Worm (Caenorhabditis elegans) whole organism, L4 larva: ENCODE measurements around the gene octr-1.

Experiments
- F10B5.3 ChIP-seq: sonication (generic microtip); optimal IDR thresholded peaks from 2 replicates; lab custom pipeline; 2016; ENCODE audit warnings: mild to moderate bottlenecking, missing genetic modification characterization, missing compliant biosample characterization
- F26F4.8 ChIP-seq: fragments of 200-800 bp; sonication (Bioruptor generic); conservative IDR thresholded peaks from 2 replicates; pipeline ENCODE4 v1.3.6; 2022; ENCODE audit warnings: missing genetic modification characterization, missing compliant biosample characterization
- F37D6.2 ChIP-seq: sonication (generic microtip); optimal IDR thresholded peaks from 2 replicates; lab custom pipeline; 2016; ENCODE audit warnings: mild to moderate bottlenecking, missing genetic modification characterization, missing compliant biosample characterization
- F44E2.7 ChIP-seq: fragments of 200-800 bp; sonication (Bioruptor generic); IDR thresholded peaks from 2 replicates; pipeline ENCODE4 v2.1.2; 2022; ENCODE audit warnings: missing genetic modification characterization, missing compliant biosample characterization
- F49E8.2 ChIP-seq: sonication (generic microtip); optimal IDR thresholded peaks from 2 replicates; lab custom pipeline; 2016; ENCODE audit warnings: missing compliant biosample characterization, mild to moderate bottlenecking, missing genetic modification characterization, borderline replicate concordance
- R02D3.7 ChIP-seq: fragments of 150-350 bp; sonication (generic microtip); optimal IDR thresholded peaks from 3 replicates; lab custom pipeline; 2014; ENCODE audit warnings: missing biosample characterization, missing genetic modification characterization
- T26A8.4 ChIP-seq: fragments of 200-800 bp; sonication (Bioruptor generic); IDR thresholded peaks from 2 replicates; pipeline ENCODE4 v1.3.6; 2022; ENCODE audit warnings: missing genetic modification characterization, missing compliant biosample characterization
- Y105C5A.15 ChIP-seq: fragments of 200-800 bp; sonication (Bioruptor generic); IDR thresholded peaks from 2 replicates; pipeline ENCODE4 v1.3.6; 2022; ENCODE audit warnings: missing genetic modification characterization, missing compliant biosample characterization
- Y5F2A.4 ChIP-seq: fragments of 200-800 bp; sonication (Bioruptor generic); optimal IDR thresholded peaks from 2 replicates; lab custom pipeline; 2018; ENCODE audit warnings: mild to moderate bottlenecking, missing genetic modification characterization, missing compliant biosample characterization
- ZK337.2 ChIP-seq: fragments of 200-800 bp; sonication (Bioruptor generic); IDR thresholded peaks from 2 replicates; pipeline ENCODE4 v1.3.6; 2022; ENCODE audit warnings: missing genetic modification reagents, missing genetic modification characterization, missing compliant biosample characterization
- ZK546.5 ChIP-seq, 2 experiments: sonication (generic microtip); optimal IDR thresholded peaks; 2 replicates each; lab custom pipeline; 2017; ENCODE audit warnings: missing biosample characterization in 2 of 2, missing genetic modification characterization in 2 of 2
- aly-2 ChIP-seq: sonication (generic microtip); optimal IDR thresholded peaks from 2 replicates; lab custom pipeline; 2018; ENCODE audit warnings: missing biosample characterization, missing genetic modification characterization
- ama-1 ChIP-seq: fragments of 150-350 bp; optimal IDR thresholded peaks from 2 replicates; lab custom pipeline; 2014; ENCODE audit warnings: inconsistent platforms, mixed read lengths
- arid-1 ChIP-seq: fragments of 200-800 bp; sonication (Bioruptor generic); conservative IDR thresholded peaks from 2 replicates; pipeline ENCODE4 v1.3.6; 2022; ENCODE audit warnings: missing genetic modification reagents, missing genetic modification characterization, missing compliant biosample characterization
- attf-4 ChIP-seq: sonication (generic microtip); optimal IDR thresholded peaks from 3 replicates; lab custom pipeline; 2017; ENCODE audit warnings: missing biosample characterization, missing genetic modification characterization
- ceh-62 ChIP-seq: sonication (generic microtip); optimal IDR thresholded peaks from 2 replicates; lab custom pipeline; 2017; ENCODE audit warnings: missing biosample characterization, missing genetic modification characterization
- ctbp-1 ChIP-seq: fragments of 200-800 bp; sonication (Bioruptor generic); IDR thresholded peaks from 2 replicates; pipeline ENCODE4 v1.3.6; 2022; ENCODE audit warnings: missing genetic modification reagents, missing genetic modification characterization, missing compliant biosample characterization
- daf-12 ChIP-seq: fragments of 150-350 bp; optimal IDR thresholded peaks from 2 replicates; lab custom pipeline; 2014; ENCODE audit warnings: missing biosample characterization, missing genetic modification reagents, missing genetic modification characterization
- daf-16 ChIP-seq, 3 experiments: sonication (generic microtip); optimal IDR thresholded peaks; 2 replicates each; lab custom pipeline; 2016 to 2017; ENCODE audit warnings: missing genetic modification characterization in 3 of 3, missing genetic modification reagents in 3 of 3, mild to moderate bottlenecking in 2 of 3, missing compliant biosample characterization in 2 of 3, missing biosample characterization in 1 of 3, moderate library complexity in 1 of 3
- daf-19 ChIP-seq: fragments of 200-800 bp; sonication (Bioruptor generic); conservative IDR thresholded peaks from 2 replicates; pipeline ENCODE4 v1.3.6; 2022; ENCODE audit warnings: missing genetic modification characterization, missing compliant biosample characterization
- daf-8 ChIP-seq: fragments of 200-800 bp; sonication (Bioruptor generic); IDR thresholded peaks from 2 replicates; pipeline ENCODE4 v1.3.6; 2022; ENCODE audit warnings: missing genetic modification characterization, missing compliant biosample characterization
- dmd-6 ChIP-seq: fragments of 200-800 bp; sonication (Bioruptor generic); IDR thresholded peaks from 2 replicates; pipeline ENCODE4 v1.3.6; 2022; ENCODE audit warnings: missing genetic modification reagents, missing genetic modification characterization, missing compliant biosample characterization
- egl-27 ChIP-seq: sonication (generic microtip); optimal IDR thresholded peaks from 3 replicates; lab custom pipeline; 2017; ENCODE audit warnings: missing biosample characterization, missing genetic modification reagents, missing genetic modification characterization
- egl-43 ChIP-seq: fragments of 200-800 bp; sonication (Bioruptor generic); IDR thresholded peaks from 2 replicates; pipeline ENCODE4 v1.3.6; 2022; ENCODE audit warnings: missing genetic modification reagents, missing genetic modification characterization, missing compliant biosample characterization
- fos-1 ChIP-seq: fragments of 150-350 bp; optimal IDR thresholded peaks from 2 replicates; lab custom pipeline; 2014; ENCODE audit warnings: missing biosample characterization, missing genetic modification characterization
- hif-1 ChIP-seq, 2 experiments: sonication (generic microtip); optimal IDR thresholded peaks; 2 replicates each; lab custom pipeline; 2016 to 2017; ENCODE audit warnings: missing compliant biosample characterization in 2 of 2, missing genetic modification characterization in 2 of 2, missing genetic modification reagents in 2 of 2, missing genotype in 2 of 2, mild to moderate bottlenecking in 1 of 2
- hlh-30 ChIP-seq: sonication (generic microtip); optimal IDR thresholded peaks from 2 replicates; lab custom pipeline; 2017; ENCODE audit warnings: antibody characterized with exemption, mild to moderate bottlenecking, missing genetic modification characterization, missing compliant biosample characterization; ENCODE audit not compliant: insufficient read depth
- lim-7 ChIP-seq: fragments of 200-800 bp; sonication (Bioruptor generic); IDR thresholded peaks from 2 replicates; pipeline ENCODE4 v1.3.6; 2022; ENCODE audit warnings: missing genetic modification characterization, missing compliant biosample characterization
- lin-1 ChIP-seq: fragments of 200-800 bp; sonication (Bioruptor generic); IDR thresholded peaks from 2 replicates; pipeline ENCODE4 v1.3.6; 2022; ENCODE audit warnings: missing genetic modification reagents, missing genetic modification characterization, missing compliant biosample characterization
- lin-15B ChIP-seq: fragments of 150-350 bp; sonication (generic microtip); optimal IDR thresholded peaks from 3 replicates; lab custom pipeline; 2014; ENCODE audit warnings: missing biosample characterization, missing genetic modification characterization
- lir-3 ChIP-seq: sonication (generic microtip); optimal IDR thresholded peaks from 2 replicates; lab custom pipeline; 2016; ENCODE audit warnings: mild to moderate bottlenecking, missing genetic modification characterization, missing compliant biosample characterization
- lsy-2 ChIP-seq, 2 experiments: fragments of 150-350 bp in 1 of 2; sonication (generic microtip) in 1 of 2; optimal IDR thresholded peaks; 2 replicates each; lab custom pipeline; 2014 to 2017; ENCODE audit warnings: missing biosample characterization in 2 of 2, missing genetic modification characterization in 2 of 2
- madf-5 ChIP-seq, 2 experiments: fragments of 200-800 bp; sonication (Bioruptor generic); IDR thresholded peaks; 2 replicates each; pipeline ENCODE4 v1.3.6; 2022; ENCODE audit warnings: missing compliant biosample characterization in 2 of 2, missing genetic modification characterization in 2 of 2
- mxl-3 ChIP-seq: fragments of 200-800 bp; sonication (Bioruptor generic); optimal IDR thresholded peaks from 2 replicates; lab custom pipeline; 2018; ENCODE audit warnings: mild to moderate bottlenecking, missing genetic modification characterization, missing compliant biosample characterization
- nhr-11 ChIP-seq: fragments of 150-350 bp; optimal IDR thresholded peaks from 2 replicates; lab custom pipeline; 2014; ENCODE audit warnings: missing biosample characterization, missing genetic modification characterization
- nhr-237 ChIP-seq: sonication (generic microtip); optimal IDR thresholded peaks from 2 replicates; lab custom pipeline; 2017; ENCODE audit warnings: missing biosample characterization, missing genetic modification characterization
- nhr-25 ChIP-seq: sonication (generic microtip); optimal IDR thresholded peaks from 2 replicates; lab custom pipeline; 2017; ENCODE audit warnings: missing genetic modification characterization, mild to moderate bottlenecking, missing compliant biosample characterization, antibody characterized with exemption, moderate library complexity, borderline replicate concordance; ENCODE audit not compliant: insufficient read depth
- nhr-41 ChIP-seq: fragments of 200-800 bp; sonication (Bioruptor generic); IDR thresholded peaks from 2 replicates; pipeline ENCODE4 v1.3.6; 2022; ENCODE audit warnings: missing genetic modification reagents, missing genetic modification characterization, missing compliant biosample characterization
- nhr-42 ChIP-seq: fragments of 200-800 bp; sonication (Bioruptor generic); IDR thresholded peaks from 2 replicates; pipeline ENCODE4 v1.3.6; 2022; ENCODE audit warnings: missing genetic modification characterization, missing compliant biosample characterization
- nhr-76 ChIP-seq: fragments of 150-350 bp; optimal IDR thresholded peaks from 2 replicates; lab custom pipeline; 2014; ENCODE audit warnings: missing biosample characterization, missing genetic modification characterization
- nhr-77 ChIP-seq: fragments of 150-350 bp; optimal IDR thresholded peaks from 2 replicates; lab custom pipeline; 2014; ENCODE audit warnings: missing biosample characterization, missing genetic modification characterization
- pha-4 ChIP-seq, 2 experiments: fragments of 150-350 bp in 1 of 2; fragments of 200-800 bp in 1 of 2; sonication (Bioruptor generic) in 1 of 2; IDR thresholded peaks in 1 of 2; optimal IDR thresholded peaks in 1 of 2; 2 replicates each; pipeline versions ENCODE4 v1.3.6 to Lab custom; 2014 to 2022; ENCODE audit warnings: missing genetic modification characterization in 2 of 2, missing genetic modification reagents in 2 of 2, missing biosample characterization in 1 of 2, missing compliant biosample characterization in 1 of 2
- php-3 ChIP-seq: fragments of 200-800 bp; sonication (Bioruptor generic); IDR thresholded peaks from 2 replicates; pipeline ENCODE4 v1.3.6; 2022; ENCODE audit warnings: missing genetic modification reagents, missing genetic modification characterization, missing compliant biosample characterization
- pqm-1 ChIP-seq: sonication (generic microtip); optimal IDR thresholded peaks from 2 replicates; lab custom pipeline; 2017; ENCODE audit warnings: missing biosample characterization, missing genetic modification characterization
- saeg-2 ChIP-seq: fragments of 200-800 bp; sonication (Bioruptor generic); IDR thresholded peaks from 2 replicates; pipeline ENCODE4 v1.3.6; 2022; ENCODE audit warnings: missing genetic modification reagents, missing genetic modification characterization, missing compliant biosample characterization
- set-16 ChIP-seq: fragments of 200-800 bp; sonication (Bioruptor generic); IDR thresholded peaks from 2 replicates; pipeline ENCODE4 v1.3.6; 2022; ENCODE audit warnings: missing genetic modification reagents, missing genetic modification characterization, missing compliant biosample characterization
- spr-1 ChIP-seq: sonication (generic microtip); optimal IDR thresholded peaks from 2 replicates; lab custom pipeline; 2016; ENCODE audit warnings: mild to moderate bottlenecking, missing genetic modification characterization, missing compliant biosample characterization
- spr-3 ChIP-seq: fragments of 200-800 bp; sonication (Bioruptor generic); optimal IDR thresholded peaks from 2 replicates; lab custom pipeline; 2018; ENCODE audit warnings: mild to moderate bottlenecking, missing genetic modification characterization, missing compliant biosample characterization
- tra-1 ChIP-seq: fragments of 200-800 bp; sonication (Bioruptor generic); IDR thresholded peaks from 2 replicates; pipeline ENCODE4 v1.3.6; 2022; ENCODE audit warnings: missing genetic modification reagents, missing genetic modification characterization, missing compliant biosample characterization
- unc-39 ChIP-seq: sonication (generic microtip); optimal IDR thresholded peaks from 2 replicates; lab custom pipeline; 2017; ENCODE audit warnings: missing biosample characterization, missing genetic modification characterization
- zip-11 ChIP-seq: fragments of 200-800 bp; sonication (Bioruptor generic); IDR thresholded peaks from 2 replicates; pipeline ENCODE4 v1.3.6; 2022; ENCODE audit warnings: missing genetic modification characterization, missing compliant biosample characterization

Gene octr-1

ce11 chrX:5591830-5592229, 19.2 kb downstream of the octr-1 start (continued):
- no peak for TF ChIP-seq egl-27 (tag; lab: Kevin White, UChicago)
- TF ChIP-seq php-3 (GFP tag; lab: Robert Waterston, UW) = no peak
- no peak for TF ChIP-seq F37D6.2
- no peak for TF ChIP-seq daf-12 (tag; lab: Kevin White, UChicago)
- TF ChIP-seq unc-39 (tag; lab: Kevin White, UChicago) = no peak
- no peak for TF ChIP-seq lin-15B (tag; lab: Kevin White, UChicago)
- TF ChIP-seq lsy-2 (tag; optimal IDR thresholded peaks at IDR 0.05; lab: Kevin White, UChicago) = no peak
- no peak for TF ChIP-seq T26A8.4 (GFP tag; lab: Robert Waterston, UW)
- TF ChIP-seq hlh-30 = peak; percentile 45
- TF ChIP-seq fos-1 = no peak
- no peak for TF ChIP-seq ceh-62 (tag; lab: Kevin White, UChicago)
- TF ChIP-seq ZK337.2 (GFP tag; lab: Robert Waterston, UW) = no peak
- TF ChIP-seq F10B5.3 (tag; lab: Kevin White, UChicago) = no peak
- TF ChIP-seq nhr-42 (GFP tag; lab: Robert Waterston, UW) = no peak
- TF ChIP-seq set-16 (GFP tag; lab: Robert Waterston, UW) = peak; percentile 72
- TF ChIP-seq arid-1 (GFP tag; lab: Robert Waterston, UW) = no peak
- no peak for TF ChIP-seq spr-1
- peak; percentile 48 for TF ChIP-seq nhr-11
- peak; percentile 21; the same call in 1 of the 2 replicates for TF ChIP-seq dmd-6 (GFP tag; lab: Robert Waterston, UW)
- no peak for TF ChIP-seq egl-43 (GFP tag; lab: Robert Waterston, UW)
- TF ChIP-seq daf-16 (GFP tag; optimal IDR thresholded peaks at IDR 0.05; lab: Kevin White, UChicago) = peak in 1 of 2 experiments; percentile 14
- TF ChIP-seq daf-16 (tag; optimal IDR thresholded peaks at IDR 0.05; lab: Kevin White, UChicago) = no peak
- no peak for TF ChIP-seq F44E2.7 (GFP tag; lab: Robert Waterston, UW)
- no peak for TF ChIP-seq nhr-77 (tag; lab: Kevin White, UChicago)
- TF ChIP-seq F49E8.2 = no peak
- TF ChIP-seq lir-3 = no peak
- no peak for TF ChIP-seq Y5F2A.4 (GFP tag; lab: Kevin White, UChicago)
- no peak for TF ChIP-seq nhr-237 (tag; lab: Kevin White, UChicago)
- TF ChIP-seq saeg-2 (GFP tag; lab: Robert Waterston, UW) = no peak
- TF ChIP-seq mxl-3 (GFP tag; lab: Kevin White, UChicago) = peak; percentile 38
- TF ChIP-seq lim-7 (GFP tag; lab: Robert Waterston, UW) = 0 out of 2 replicates have a peak, but pooled peaks have one; percentile 41
- no peak for TF ChIP-seq daf-8 (GFP tag; lab: Robert Waterston, UW)
- TF ChIP-seq Y105C5A.15 (GFP tag; lab: Robert Waterston, UW) = no peak
- TF ChIP-seq nhr-25 (tag; lab: Kevin White, UChicago) = no peak
- TF ChIP-seq pha-4 (GFP tag; IDR thresholded peaks at IDR 0.05; lab: Robert Waterston, UW) = no peak
- TF ChIP-seq pha-4 (tag; optimal IDR thresholded peaks at IDR 0.05; lab: Kevin White, UChicago) = no peak
- no peak for TF ChIP-seq attf-4
- no peak for TF ChIP-seq F26F4.8
- TF ChIP-seq madf-5 (GFP tag; IDR thresholded peaks at IDR 0.05; lab: Robert Waterston, UW) = no peak
- TF ChIP-seq ZK546.5 (tag; optimal IDR thresholded peaks at IDR 0.05; lab: Kevin White, UChicago) = no peak
- TF ChIP-seq ctbp-1 (GFP tag; lab: Robert Waterston, UW) = peak; percentile 21; the same call in 1 of the 2 replicates
- TF ChIP-seq nhr-76 (tag; lab: Kevin White, UChicago) = no peak
- TF ChIP-seq tra-1 (GFP tag; lab: Robert Waterston, UW) = no peak
- no peak for TF ChIP-seq lin-1 (GFP tag; lab: Robert Waterston, UW)
- no peak for TF ChIP-seq spr-3 (GFP tag; lab: Kevin White, UChicago)
- no peak for TF ChIP-seq aly-2
- TF ChIP-seq zip-11 (GFP tag; lab: Robert Waterston, UW) = no peak
- TF ChIP-seq pqm-1 (tag; lab: Kevin White, UChicago) = no peak
- no peak for TF ChIP-seq nhr-41 (GFP tag; lab: Robert Waterston, UW)
- no peak for TF ChIP-seq ama-1 (lab: Kevin White, UChicago)
- peak in 1 of 2 experiments; percentile 51 for TF ChIP-seq hif-1 (tag; optimal IDR thresholded peaks at IDR 0.05; lab: Kevin White, UChicago)
- TF ChIP-seq R02D3.7 (tag; lab: Kevin White, UChicago) = no peak
- no peak for TF ChIP-seq daf-19
